Worm (Caenorhabditis elegans) whole organism, early embryonic: ENCODE results near the gene din-1.

Experiments
- F13C5.2 ChIP-seq: sonication (generic microtip); optimal IDR thresholded peaks from 2 replicates; lab custom pipeline; 2017; ENCODE audit warnings: mild to moderate bottlenecking, missing genetic modification characterization, inconsistent platforms, missing compliant biosample characterization
- ama-1 ChIP-seq: fragments of 150-350 bp; optimal IDR thresholded peaks from 2 replicates; lab custom pipeline; 2014
- ceh-13 ChIP-seq: fragments of 200-800 bp; sonication (Bioruptor generic); optimal IDR thresholded peaks from 2 replicates; lab custom pipeline; 2018; ENCODE audit warnings: mild to moderate bottlenecking, missing genetic modification characterization, missing compliant biosample characterization
- flt-1 ChIP-seq: fragments of 200-800 bp; sonication (Bioruptor generic); IDR thresholded peaks from 2 replicates; pipeline ENCODE4 v1.3.6; 2022; ENCODE audit warnings: missing genetic modification characterization, missing compliant biosample characterization
- scrt-1 ChIP-seq: fragments of 200-800 bp; sonication (Bioruptor generic); IDR thresholded peaks from 2 replicates; pipeline ENCODE4 v1.3.6; 2022; ENCODE audit warnings: missing genetic modification characterization, missing compliant biosample characterization
- tbx-11 ChIP-seq: fragments of 200-800 bp; sonication (Bioruptor generic); IDR thresholded peaks from 2 replicates; pipeline ENCODE4 v1.3.6; 2022; ENCODE audit warnings: missing genetic modification characterization, missing compliant biosample characterization

ce11 chrII:11675877-11676473 is 42.6 kb upstream of the din-1 start, which contains the start of the genes trr-1 and C47D12.2:
- TF ChIP-seq ama-1 (lab: Kevin White, UChicago) = no peak
- TF ChIP-seq F13C5.2 (tag; lab: Kevin White, UChicago) = peak; percentile 39
- TF ChIP-seq ceh-13 (GFP tag; lab: Kevin White, UChicago) = no peak
- 0 out of 2 replicates have a peak, but pooled peaks have one; percentile 48 for TF ChIP-seq flt-1 (GFP tag; lab: Robert Waterston, UW)
- TF ChIP-seq scrt-1 (GFP tag; lab: Robert Waterston, UW) = no peak
- no peak for TF ChIP-seq tbx-11 (GFP tag; lab: Robert Waterston, UW)
